Worm (Caenorhabditis elegans) whole organism, L3 larva: Measurements from ENCODE around the gene egl-10.
A peak's percentile ranks its signal among the peaks of the same experiment; 100 is the strongest.

Source experiments
- nhr-25 ChIP-seq: sonication (generic microtip); optimal IDR thresholded peaks from 2 replicates; lab custom pipeline; 2017; ENCODE audit warnings: missing biosample characterization, missing genetic modification characterization
- ztf-4 ChIP-seq: fragments of 150-350 bp; optimal IDR thresholded peaks from 2 replicates; lab custom pipeline; 2014; ENCODE audit warnings: missing biosample characterization, missing genetic modification characterization

egl-10 gene

ce11 chrV:12404544-12404943 lies 58.3 kb downstream of the egl-10 start, which contains the start of gene K01D12.9:
TSS of gene K01D12.9 (minus strand) at chrV:12404644.
- TF ChIP-seq ztf-4 (tag; lab: Kevin White, UChicago) (no peak), nhr-25 (tag; lab: Kevin White, UChicago) (peak; percentile 54)
